Worm (Caenorhabditis elegans): ENCODE measurements around the gene C16D9.3.

DNA sequence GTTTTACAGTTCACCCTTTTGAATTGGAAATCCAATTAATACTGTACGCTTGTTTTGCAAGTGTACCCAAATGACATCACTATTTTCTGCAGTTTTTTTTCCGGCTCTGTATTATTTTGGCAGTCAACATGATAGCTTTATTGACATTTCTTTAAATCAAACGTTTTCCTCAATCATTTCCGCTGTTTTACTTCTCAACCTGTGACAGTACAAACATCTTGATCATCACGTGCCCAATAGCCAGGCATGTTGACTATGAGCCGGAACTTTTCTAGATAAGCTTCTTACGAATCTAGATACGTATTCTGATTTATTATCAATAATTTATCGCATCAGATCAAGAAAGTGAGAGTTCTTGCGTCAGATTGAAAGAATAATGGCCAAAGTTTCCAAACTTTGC, 30.1 kb upstream of the C16D9.3 start:
- TF ChIP-seq ama-1 (optimal IDR thresholded peaks at IDR 0.05) (no peak), pqm-1 (tag; optimal IDR thresholded peaks at IDR 0.05) (no peak), elt-2 (tag; optimal IDR thresholded peaks at IDR 0.05) (no peak), pha-4 (tag; optimal IDR thresholded peaks at IDR 0.05) (no peak), Y22D7AL.16 (tag; optimal IDR thresholded peaks at IDR 0.05) (no peak), gmeb-2 (tag; optimal IDR thresholded peaks at IDR 0.05) (no peak), dmd-4 (tag; optimal IDR thresholded peaks at IDR 0.05; ENCODE audit: borderline replicate concordance) (no peak), sdc-2 (tag; optimal IDR thresholded peaks at IDR 0.05) (no peak), sox-2 (GFP tag; IDR thresholded peaks at IDR 0.05) (no peak), ets-4 (tag; optimal IDR thresholded peaks at IDR 0.05) (no peak), ceh-9 (tag; optimal IDR thresholded peaks at IDR 0.05) (no peak), ceh-24 (tag; optimal IDR thresholded peaks at IDR 0.05) (no peak), ceh-34 (tag; optimal IDR thresholded peaks at IDR 0.05) (no peak), ceh-48 (tag; optimal IDR thresholded peaks at IDR 0.05) (no peak)

Data from whole organism, late embryonic.